Fruit fly (Drosophila melanogaster): ENCODE results near the gene RtcB.

DNA sequence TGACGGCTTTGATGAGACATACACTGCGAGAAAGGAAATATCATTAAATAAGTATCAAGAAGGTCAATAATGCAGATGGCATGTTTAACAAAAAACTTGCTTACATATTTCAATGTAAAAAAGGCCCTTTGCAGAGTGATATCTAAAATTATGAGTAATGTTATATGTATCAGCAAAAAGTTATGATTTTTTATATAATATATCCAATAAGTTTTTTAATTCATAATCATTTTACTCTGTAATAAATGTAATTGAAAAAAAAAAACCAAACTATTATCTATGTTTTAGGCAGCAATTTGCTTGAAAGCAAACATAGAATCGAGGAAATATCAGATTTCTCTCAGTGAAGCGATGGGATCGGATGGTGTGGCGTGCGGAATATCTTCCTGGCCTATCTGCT is 39.3 kb downstream of the RtcB start:
- TF ChIP-seq bab1 (GFP tag; optimal IDR thresholded peaks at IDR 0.05) = no peak
- no peak for TF ChIP-seq CG12768 (GFP tag; optimal IDR thresholded peaks at IDR 0.05)
- no peak for TF ChIP-seq cnc (optimal IDR thresholded peaks at IDR 0.05)
- no peak for TF ChIP-seq cic (GFP tag; optimal IDR thresholded peaks at IDR 0.05)
- no peak for TF ChIP-seq toe (GFP tag; optimal IDR thresholded peaks at IDR 0.05)
- TF ChIP-seq ovo (GFP tag; optimal IDR thresholded peaks at IDR 0.05) = no peak
- TF ChIP-seq Crg-1 (GFP tag; optimal IDR thresholded peaks at IDR 0.05) = no peak
- TF ChIP-seq Hr96 (GFP tag; optimal IDR thresholded peaks at IDR 0.05) = no peak
- no peak for TF ChIP-seq CG14711 (tag; optimal IDR thresholded peaks at IDR 0.05)
- no peak for TF ChIP-seq Mnt (GFP tag; optimal IDR thresholded peaks at IDR 0.05)
- no peak for TF ChIP-seq CG33017 (tag; optimal IDR thresholded peaks at IDR 0.05)
- TF ChIP-seq CG5204 (GFP tag; optimal IDR thresholded peaks at IDR 0.05) = no peak
- TF ChIP-seq CG7045 (GFP tag; optimal IDR thresholded peaks at IDR 0.05) = no peak
- TF ChIP-seq CG7101 (tag; optimal IDR thresholded peaks at IDR 0.05) = no peak
